Worm (Caenorhabditis elegans): Measurements from ENCODE around the gene popl-7.

The popl-7 gene

DNA sequence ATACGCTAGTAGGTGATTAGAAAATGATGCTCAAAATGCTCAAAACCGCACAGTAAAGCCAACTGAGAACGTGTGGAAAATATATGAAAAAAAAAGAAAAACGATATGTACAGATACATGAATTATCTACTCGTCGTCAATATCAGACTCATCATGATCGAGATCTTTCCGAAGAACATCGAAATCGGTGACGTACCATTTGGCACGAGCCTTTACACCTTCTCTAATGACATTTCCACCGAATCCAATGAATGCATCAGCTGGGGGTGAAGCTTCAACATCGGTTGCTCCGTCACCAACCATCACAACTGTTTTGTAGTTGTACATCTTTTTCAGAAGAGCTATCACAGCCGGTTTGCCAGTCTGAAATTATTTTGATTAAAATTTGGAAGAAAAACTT is 18.7 kb downstream of the popl-7 start (continued):
- TF ChIP-seq Y105C5A.15 (GFP tag; IDR thresholded peaks at IDR 0.05), result 0 out of 2 replicates have a peak, but pooled peaks have one; percentile 34
- TF ChIP-seq dmd-8 (GFP tag; IDR thresholded peaks at IDR 0.05), result 0 out of 2 replicates have a peak, but pooled peaks have one; percentile 49
- TF ChIP-seq duxl-1 (tag; optimal IDR thresholded peaks at IDR 0.05; ENCODE audit: poor library complexity), result peak; percentile 34
- TF ChIP-seq egl-43 (GFP tag; IDR thresholded peaks at IDR 0.05), result peak; percentile 67
- TF ChIP-seq tag-97 (GFP tag; IDR thresholded peaks at IDR 0.05), result no peak

DNA sequence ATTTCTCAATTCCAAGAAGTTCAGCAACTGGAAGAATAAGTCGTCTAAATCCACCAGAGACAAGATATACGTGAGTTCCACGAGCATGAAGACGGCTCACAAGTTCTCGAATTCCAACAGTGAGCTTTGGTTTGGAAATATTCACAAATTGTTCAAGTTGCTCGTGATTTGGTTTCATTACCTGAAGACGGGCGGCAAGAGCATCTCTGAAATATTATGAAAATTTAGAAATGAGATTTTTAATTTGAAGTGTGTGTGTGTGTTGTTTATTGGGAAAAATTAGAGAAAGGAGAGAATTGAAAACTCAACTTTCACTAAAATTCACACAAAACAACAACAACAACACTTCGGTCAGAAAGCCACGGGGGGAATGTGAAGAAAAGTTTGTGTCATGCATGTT is 20.3 kb downstream of the popl-7 start:
- TF ChIP-seq unc-62 (GFP tag; optimal IDR thresholded peaks at IDR 0.05 in 1 of 2) (peak in 1 of 2 experiments; percentile 91), unc-62 (tag; optimal IDR thresholded peaks at IDR 0.05) (no peak), nhr-102 (tag; optimal IDR thresholded peaks at IDR 0.05) (no peak), gei-8 (GFP tag; optimal IDR thresholded peaks at IDR 0.05) (peak; percentile 35), ctbp-1 (GFP tag; IDR thresholded peaks at IDR 0.05) (0 out of 2 replicates have a peak, but pooled peaks have one; percentile 12), dpl-1 (GFP tag; optimal IDR thresholded peaks at IDR 0.05) (no peak), spr-1 (tag; optimal IDR thresholded peaks at IDR 0.05) (no peak), nhr-41 (GFP tag; IDR thresholded peaks at IDR 0.05) (no peak), lsy-2 (tag; optimal IDR thresholded peaks at IDR 0.05) (no peak), nhr-111 (GFP tag; optimal IDR thresholded peaks at IDR 0.05) (no peak), aha-1 (tag) (peak; percentile 84), daf-16 (GFP tag; optimal IDR thresholded peaks at IDR 0.05) (no peak), daf-16 (tag; optimal IDR thresholded peaks at IDR 0.05) (no peak), nhr-48 (tag; optimal IDR thresholded peaks at IDR 0.05) (no peak), zip-2 (tag; optimal IDR thresholded peaks at IDR 0.05) (no peak)

DNA sequence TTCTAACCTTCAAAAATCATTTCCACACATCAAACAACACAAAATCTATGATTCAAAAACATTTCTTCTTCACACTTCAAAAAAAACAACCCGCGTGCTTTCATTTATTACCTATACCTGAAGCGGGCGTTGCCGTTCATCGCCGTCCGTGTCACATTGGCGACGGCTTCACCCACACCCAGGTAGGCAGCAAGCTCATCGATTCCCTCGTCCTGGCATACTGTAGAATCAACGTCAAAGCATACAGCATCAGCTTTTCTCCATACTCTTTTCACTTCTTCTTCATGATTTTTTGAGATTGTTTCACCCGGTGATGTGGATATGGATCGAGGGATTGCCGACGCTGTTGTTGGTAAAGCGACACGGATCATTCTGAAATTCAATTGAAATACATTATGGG is 21.7 kb downstream of the popl-7 start:
- TF ChIP-seq nhr-102 (tag; optimal IDR thresholded peaks at IDR 0.05) (no peak), sdz-12 (GFP tag; optimal IDR thresholded peaks at IDR 0.05) (peak; percentile 68), pha-4 (GFP tag; IDR thresholded peaks at IDR 0.05) (no peak), pha-4 (tag; optimal IDR thresholded peaks at IDR 0.05) (no peak), hlh-30 (tag; optimal IDR thresholded peaks at IDR 0.05; ENCODE audit: insufficient read depth) (no peak), dmd-8 (GFP tag; IDR thresholded peaks at IDR 0.05) (no peak), tag-97 (GFP tag; IDR thresholded peaks at IDR 0.05) (no peak), Y75B8A.6 (GFP tag; IDR thresholded peaks at IDR 0.05) (no peak), nhr-76 (tag; optimal IDR thresholded peaks at IDR 0.05) (no peak), arid-1 (GFP tag; conservative IDR thresholded peaks at IDR 0.05) (no peak), dmd-9 (GFP tag; IDR thresholded peaks at IDR 0.05) (no peak), ctbp-1 (GFP tag; IDR thresholded peaks at IDR 0.05) (no peak), ztf-7 (tag; optimal IDR thresholded peaks at IDR 0.05) (no peak), nhr-237 (tag; optimal IDR thresholded peaks at IDR 0.05) (no peak), dmd-6 (GFP tag; IDR thresholded peaks at IDR 0.05) (no peak), lir-3 (tag; optimal IDR thresholded peaks at IDR 0.05) (no peak), T26A8.4 (GFP tag; IDR thresholded peaks at IDR 0.05) (peak; percentile 46), ceh-44 (GFP tag; IDR thresholded peaks at IDR 0.05) (no peak), mdl-1 (tag; optimal IDR thresholded peaks at IDR 0.05) (no peak), ztf-11 (tag; optimal IDR thresholded peaks at IDR 0.05) (no peak), cey-2 (tag; optimal IDR thresholded peaks at IDR 0.05; ENCODE audit: borderline replicate concordance, insufficient read depth) (no peak), unc-62 (GFP tag; optimal IDR thresholded peaks at IDR 0.05 in 1 of 2) (no peak), unc-62 (tag; optimal IDR thresholded peaks at IDR 0.05) (no peak), zfp-2 (tag; optimal IDR thresholded peaks at IDR 0.05) (no peak), ceh-82 (tag; optimal IDR thresholded peaks at IDR 0.05) (no peak), egl-43 (GFP tag; IDR thresholded peaks at IDR 0.05) (0 out of 2 replicates have a peak, but pooled peaks have one; percentile 44), ama-1 (optimal IDR thresholded peaks at IDR 0.05) (no peak), nhr-11 (tag; optimal IDR thresholded peaks at IDR 0.05) (no peak), fkh-10 (GFP tag; optimal IDR thresholded peaks at IDR 0.05) (no peak), aha-1 (tag) (peak; percentile 25), mdt-29 (GFP tag; IDR thresholded peaks at IDR 0.05) (no peak), duxl-1 (tag; optimal IDR thresholded peaks at IDR 0.05; ENCODE audit: poor library complexity) (no peak), set-16 (GFP tag; IDR thresholded peaks at IDR 0.05) (peak; percentile 26; the same call in 1 of the 2 replicates), Y105C5A.15 (GFP tag; IDR thresholded peaks at IDR 0.05) (no peak), skn-1 (tag; optimal IDR thresholded peaks at IDR 0.05) (no peak), lsy-2 (tag; optimal IDR thresholded peaks at IDR 0.05) (no peak), rbr-2 (tag; optimal IDR thresholded peaks at IDR 0.05) (no peak), nhr-41 (GFP tag; IDR thresholded peaks at IDR 0.05) (no peak), lim-7 (GFP tag; IDR thresholded peaks at IDR 0.05) (0 out of 2 replicates have a peak, but pooled peaks have one; percentile 35), ces-1 (GFP tag; optimal IDR thresholded peaks at IDR 0.05) (no peak)
